Fruit fly (Drosophila melanogaster): Measurements from ENCODE around the gene Ppn.
A peak's percentile ranks its signal among the peaks of the same experiment; 100 is the strongest.

DNA sequence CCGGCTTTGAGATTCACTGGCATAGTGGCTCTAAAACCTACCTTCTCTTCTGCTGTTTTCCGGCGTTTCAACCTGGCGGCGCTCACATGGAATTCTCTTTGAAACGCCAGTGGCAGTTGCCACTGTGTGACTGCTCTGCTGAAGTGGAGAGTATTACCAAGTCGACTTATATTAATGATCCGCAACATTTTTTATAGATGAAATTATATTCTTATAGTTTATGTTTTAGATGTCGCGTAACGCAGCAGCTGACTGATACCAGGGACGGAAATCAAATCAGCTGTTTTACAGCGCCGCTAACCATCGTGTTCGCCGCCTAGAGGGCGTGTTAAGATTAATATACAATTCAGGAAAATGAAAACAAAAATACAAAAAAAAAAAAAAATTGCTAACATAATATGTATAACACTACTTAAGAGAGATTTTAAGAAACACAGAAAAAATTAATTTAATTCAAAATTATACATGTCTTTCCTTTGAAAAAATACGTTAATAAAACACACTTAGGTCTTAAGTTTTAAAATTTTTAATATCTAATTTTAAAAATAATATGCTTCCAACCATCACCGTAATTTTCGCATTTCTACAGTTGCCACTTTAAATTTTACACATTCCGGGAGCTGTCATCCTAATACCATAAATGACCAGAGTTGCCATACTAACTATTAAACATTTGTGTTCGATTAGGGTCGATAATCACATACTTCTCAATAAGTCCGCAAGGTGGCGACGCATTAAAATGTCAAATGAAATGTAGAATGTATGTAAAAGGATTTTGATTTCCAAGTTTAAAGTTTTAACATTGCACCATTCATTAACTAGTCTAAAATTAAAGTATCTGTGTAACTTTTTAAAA, 4.6 kb upstream of the Ppn start, which contains the start of gene mIF2:
- TF ChIP-seq Mio (GFP tag; optimal IDR thresholded peaks at IDR 0.05) (no peak), Dif (GFP tag; optimal IDR thresholded peaks at IDR 0.05; ENCODE audit: partially characterized antibody) (no peak), CG32264 (GFP tag; optimal IDR thresholded peaks at IDR 0.05) (no peak), Vsx2 (GFP tag; optimal IDR thresholded peaks at IDR 0.05; ENCODE audit: partially characterized antibody) (peak; percentile 42), usp (GFP tag; optimal IDR thresholded peaks at IDR 0.05) (no peak), Abd-B (GFP tag; optimal IDR thresholded peaks at IDR 0.05) (no peak), rgr (GFP tag; optimal IDR thresholded peaks at IDR 0.05) (no peak), sv (GFP tag; optimal IDR thresholded peaks at IDR 0.05) (no peak), pan (optimal IDR thresholded peaks at IDR 0.05) (no peak), HLH106 (tag; optimal IDR thresholded peaks at IDR 0.05) (no peak), lola (GFP tag; optimal IDR thresholded peaks at IDR 0.05) (no peak), Rel (GFP tag; optimal IDR thresholded peaks at IDR 0.05) (no peak), Rel (tag; optimal IDR thresholded peaks at IDR 0.05) (no peak), CrebA (GFP tag; optimal IDR thresholded peaks at IDR 0.05; ENCODE audit: borderline replicate concordance) (no peak)
